Worm (Caenorhabditis elegans) whole organism, late embryonic: Measurements from ENCODE around the gene F46F5.15.

Experiments
- fkh-6 ChIP-seq: sonication (generic microtip); optimal IDR thresholded peaks from 2 replicates; lab custom pipeline; 2016; ENCODE audit warnings: missing genetic modification characterization, missing compliant biosample characterization
- hlh-13 ChIP-seq: fragments of 200-800 bp; sonication (Bioruptor generic); optimal IDR thresholded peaks from 2 replicates; lab custom pipeline; 2018; ENCODE audit warnings: mild to moderate bottlenecking, missing genetic modification characterization, missing compliant biosample characterization
- madf-2 ChIP-seq: sonication (generic microtip); optimal IDR thresholded peaks from 2 replicates; lab custom pipeline; 2017; ENCODE audit warnings: missing genetic modification characterization, missing compliant biosample characterization
- syd-9 ChIP-seq: sonication (generic microtip); optimal IDR thresholded peaks from 2 replicates; lab custom pipeline; 2016; ENCODE audit warnings: mild to moderate bottlenecking, missing genetic modification characterization, moderate library complexity, missing compliant biosample characterization
- unc-86 ChIP-seq: sonication (generic microtip); optimal IDR thresholded peaks from 2 replicates; lab custom pipeline; 2016; ENCODE audit warnings: missing genetic modification characterization, missing compliant biosample characterization

ce11 chrII:799700-800099 is 11.5 kb downstream of the F46F5.15 start, which contains the start of gene F46F5.14:
- TF ChIP-seq syd-9 = no peak
- TF ChIP-seq hlh-13 = no peak
- no peak for TF ChIP-seq unc-86 (tag; lab: Kevin White, UChicago)
- no peak for TF ChIP-seq fkh-6
- TF ChIP-seq madf-2 = no peak
